Worm (Caenorhabditis elegans): ENCODE measurements around the gene sgt-1.

- TF ChIP-seq blmp-1 (tag; optimal IDR thresholded peaks at IDR 0.05; ENCODE audit: insufficient read depth) (no peak), ztf-1 (GFP tag; conservative IDR thresholded peaks at IDR 0.05) (no peak), dmd-4 (tag; optimal IDR thresholded peaks at IDR 0.05) (no peak), nhr-237 (tag; optimal IDR thresholded peaks at IDR 0.05) (no peak), nhr-77 (tag; optimal IDR thresholded peaks at IDR 0.05) (no peak), snpc-4 (tag; optimal IDR thresholded peaks at IDR 0.05) (no peak), alr-1 (tag; optimal IDR thresholded peaks at IDR 0.05) (no peak), skn-1 (tag; optimal IDR thresholded peaks at IDR 0.05) (no peak), C34F6.9 (tag; optimal IDR thresholded peaks at IDR 0.05) (no peak), ztf-11 (tag; optimal IDR thresholded peaks at IDR 0.05) (no peak)
Observed at ce11 chrII:4948118-4948517, 44.5 kb upstream of the sgt-1 start.

All from whole organism, L2 larva.